Fruit fly (Drosophila melanogaster) whole organism: ENCODE results near the gene Rbbp5.

Experiments used
- CG8478 ChIP-seq: fragments of >200 bp; optimal IDR thresholded peaks from 2 replicates; lab custom pipeline; 2018; ENCODE audit warnings: inconsistent platforms
- pan ChIP-seq: fragments of >200 bp; optimal IDR thresholded peaks from 2 replicates; lab custom pipeline; 2017
- psq ChIP-seq: fragments of >200 bp; optimal IDR thresholded peaks from 2 replicates; lab custom pipeline; 2017

dm6 chr3L:20358212-20358611 lies 10.5 kb upstream of the Rbbp5 start, which contains the start of gene CG5665:
- no peak for TF ChIP-seq psq (lab: Kevin White, UChicago)
- no peak for TF ChIP-seq CG8478 (lab: Kevin White, UChicago)
- no peak for TF ChIP-seq pan (lab: Kevin White, UChicago)
